3 worm cellular contexts compared by ENCODE assay signal in genomic region chrIII:623754-624153, ce11.
TF ChIP-seq lines count a peak whose summit lies in the region.

No protein-coding gene starts in this region.

TF ChIP-seq in whole organism, L1 larva, 84 proteins besides CTCF, POLR2A, EP300 and RAD21 (continued from another document and continues in another):
- TF ChIP-seq snu-23 (GFP tag; optimal IDR thresholded peaks at IDR 0.05; lab: Kevin White, UChicago) (peak; percentile 95), mep-1 (tag; optimal IDR thresholded peaks at IDR 0.05; lab: Kevin White, UChicago) (peak; percentile 95), unc-86 (tag; optimal IDR thresholded peaks at IDR 0.05; lab: Kevin White, UChicago) (peak; percentile 75), lin-39 (tag; optimal IDR thresholded peaks at IDR 0.05; lab: Kevin White, UChicago) (no peak), fos-1 (tag; optimal IDR thresholded peaks at IDR 0.05; lab: Kevin White, UChicago) (peak; percentile 72), nhr-20 (tag; optimal IDR thresholded peaks at IDR 0.05; lab: Kevin White, UChicago) (peak; percentile 91), snpc-4 (tag; optimal IDR thresholded peaks at IDR 0.05; lab: Kevin White, UChicago) (peak; percentile 65), lin-15B (tag; optimal IDR thresholded peaks at IDR 0.05; lab: Kevin White, UChicago) (peak; percentile 43), grh-1 (GFP tag; IDR thresholded peaks at IDR 0.05; lab: Robert Waterston, UW) (0 out of 2 replicates have a peak, but pooled peaks have one; percentile 16), C34B4.2 (tag; optimal IDR thresholded peaks at IDR 0.05; lab: Kevin White, UChicago) (peak; percentile 74), unc-130 (tag; optimal IDR thresholded peaks at IDR 0.05; lab: Kevin White, UChicago) (peak; percentile 83), tbx-2 (tag; optimal IDR thresholded peaks at IDR 0.05; lab: Kevin White, UChicago) (peak; percentile 82), pag-3 (tag; optimal IDR thresholded peaks at IDR 0.05; lab: Kevin White, UChicago; ENCODE audit: borderline replicate concordance, insufficient read depth) (peak; percentile 86), alr-1 (tag; optimal IDR thresholded peaks at IDR 0.05; lab: Kevin White, UChicago; ENCODE audit: borderline replicate concordance) (no peak), lsy-2 (tag; optimal IDR thresholded peaks at IDR 0.05; lab: Kevin White, UChicago) (peak; percentile 76 to 83), swsn-7 (tag; optimal IDR thresholded peaks at IDR 0.05; lab: Kevin White, UChicago) (peak; percentile 89), aly-2 (tag; optimal IDR thresholded peaks at IDR 0.05; lab: Kevin White, UChicago) (no peak), xbp-1 (tag; optimal IDR thresholded peaks at IDR 0.05; lab: Kevin White, UChicago) (peak; percentile 72), nhr-237 (tag; optimal IDR thresholded peaks at IDR 0.05; lab: Kevin White, UChicago) (peak; percentile 61), C04F5.9 (tag; optimal IDR thresholded peaks at IDR 0.05; lab: Kevin White, UChicago) (no peak), irx-1 (tag; optimal IDR thresholded peaks at IDR 0.05; lab: Kevin White, UChicago) (no peak), F16B12.6 (tag; optimal IDR thresholded peaks at IDR 0.05; lab: Kevin White, UChicago) (no peak), egl-13 (tag; optimal IDR thresholded peaks at IDR 0.05; lab: Kevin White, UChicago) (peak; percentile 72), nhr-90 (tag; optimal IDR thresholded peaks at IDR 0.05; lab: Kevin White, UChicago; ENCODE audit: poor library complexity) (peak; percentile 72), tlp-1 (tag; optimal IDR thresholded peaks at IDR 0.05; lab: Kevin White, UChicago) (no peak), elt-2 (tag; optimal IDR thresholded peaks at IDR 0.05; lab: Kevin White, UChicago) (peak; percentile 81), nhr-85 (tag; lab: Kevin White, UChicago) (peak; percentile 85), nhr-28 (tag; optimal IDR thresholded peaks at IDR 0.05; lab: Kevin White, UChicago) (no peak), nhr-47 (tag; optimal IDR thresholded peaks at IDR 0.05; lab: Kevin White, UChicago) (peak; percentile 83), ces-1 (GFP tag; optimal IDR thresholded peaks at IDR 0.05; lab: Kevin White, UChicago) (no peak), ets-5 (GFP tag; IDR thresholded peaks at IDR 0.05; lab: Robert Waterston, UW) (no peak), dpl-1 (GFP tag; optimal IDR thresholded peaks at IDR 0.05; lab: Kevin White, UChicago) (peak; percentile 32 to 65 (median 51)), pqm-1 (tag; optimal IDR thresholded peaks at IDR 0.05; lab: Kevin White, UChicago) (no peak), sox-4 (tag; optimal IDR thresholded peaks at IDR 0.05; lab: Kevin White, UChicago) (peak; percentile 21), unc-98 (GFP tag; IDR thresholded peaks at IDR 0.05; lab: Robert Waterston, UW) (no peak), rnt-1 (tag; optimal IDR thresholded peaks at IDR 0.05; lab: Kevin White, UChicago) (peak; percentile 85), hlh-4 (tag; optimal IDR thresholded peaks at IDR 0.05; lab: Kevin White, UChicago) (no peak), nhr-11 (tag; optimal IDR thresholded peaks at IDR 0.05; lab: Kevin White, UChicago) (no peak), unc-30 (tag; optimal IDR thresholded peaks at IDR 0.05; lab: Kevin White, UChicago) (no peak), hlh-17 (GFP tag; optimal IDR thresholded peaks at IDR 0.05; lab: Kevin White, UChicago; ENCODE audit: borderline replicate concordance) (no peak), aha-1 (tag; optimal IDR thresholded peaks at IDR 0.05; lab: Kevin White, UChicago) (no peak), vab-15 (tag; optimal IDR thresholded peaks at IDR 0.05; lab: Kevin White, UChicago) (peak; percentile 34), zag-1 (tag; optimal IDR thresholded peaks at IDR 0.05; lab: Kevin White, UChicago) (no peak), zip-4 (GFP tag; optimal IDR thresholded peaks at IDR 0.05; lab: Kevin White, UChicago) (no peak)

TF ChIP-seq in whole organism, L3 larva, 47 proteins besides CTCF, POLR2A, EP300 and RAD21 (continued from another document):
- peak; percentile 34 for TF ChIP-seq R02D3.7 (tag; optimal IDR thresholded peaks at IDR 0.05; lab: Kevin White, UChicago)
- no peak for TF ChIP-seq nhr-76 (tag; optimal IDR thresholded peaks at IDR 0.05; lab: Kevin White, UChicago)
- no peak for TF ChIP-seq ceh-82 (tag; optimal IDR thresholded peaks at IDR 0.05; lab: Kevin White, UChicago)
- no peak for TF ChIP-seq nhr-11 (tag; optimal IDR thresholded peaks at IDR 0.05; lab: Kevin White, UChicago)
- peak; percentile 88 for TF ChIP-seq nhr-25 (tag; optimal IDR thresholded peaks at IDR 0.05; lab: Kevin White, UChicago)
- no peak for TF ChIP-seq sea-2 (GFP tag; optimal IDR thresholded peaks at IDR 0.05; lab: Kevin White, UChicago)
- TF ChIP-seq ama-1 (optimal IDR thresholded peaks at IDR 0.05; lab: Kevin White, UChicago) = no peak
- TF ChIP-seq unc-62 (GFP tag; optimal IDR thresholded peaks at IDR 0.05; lab: Kevin White, UChicago) = peak; percentile 82
- peak; percentile 97 for TF ChIP-seq pqm-1 (tag; optimal IDR thresholded peaks at IDR 0.05; lab: Kevin White, UChicago)
- peak; percentile 39 for TF ChIP-seq egl-27 (tag; optimal IDR thresholded peaks at IDR 0.05; lab: Kevin White, UChicago)
- TF ChIP-seq skn-1 (tag; optimal IDR thresholded peaks at IDR 0.05; lab: Kevin White, UChicago) = peak; percentile 57
- peak; percentile 67 for TF ChIP-seq elt-1 (tag; optimal IDR thresholded peaks at IDR 0.05; lab: Kevin White, UChicago)
- TF ChIP-seq lsy-12 (tag; optimal IDR thresholded peaks at IDR 0.05; lab: Kevin White, UChicago) = no peak
- TF ChIP-seq ceh-28 (tag; optimal IDR thresholded peaks at IDR 0.05; lab: Kevin White, UChicago) = peak; percentile 50
- TF ChIP-seq nhr-28 (tag; optimal IDR thresholded peaks at IDR 0.05; lab: Kevin White, UChicago) = no peak
- no peak for TF ChIP-seq fkh-2 (tag; optimal IDR thresholded peaks at IDR 0.05; lab: Kevin White, UChicago)
- peak; percentile 91 for TF ChIP-seq snpc-4 (tag; optimal IDR thresholded peaks at IDR 0.05; lab: Kevin White, UChicago)
- peak; percentile 80 for TF ChIP-seq mdl-1 (tag; optimal IDR thresholded peaks at IDR 0.05; lab: Kevin White, UChicago)
- TF ChIP-seq nhr-237 (tag; optimal IDR thresholded peaks at IDR 0.05; lab: Kevin White, UChicago) = no peak
- TF ChIP-seq elt-3 (tag; optimal IDR thresholded peaks at IDR 0.05; lab: Kevin White, UChicago) = peak in 1 of 3 experiments; percentile 28
- peak; percentile 96 for TF ChIP-seq pha-4 (tag; optimal IDR thresholded peaks at IDR 0.05; lab: Kevin White, UChicago)
- no peak for TF ChIP-seq fos-1 (tag; optimal IDR thresholded peaks at IDR 0.05; lab: Kevin White, UChicago)
- TF ChIP-seq lin-15B (tag; optimal IDR thresholded peaks at IDR 0.05; lab: Kevin White, UChicago) = peak; percentile 76
- TF ChIP-seq zag-1 (tag; optimal IDR thresholded peaks at IDR 0.05; lab: Kevin White, UChicago) = peak; percentile 36
- no peak for TF ChIP-seq nhr-12 (tag; optimal IDR thresholded peaks at IDR 0.05; lab: Kevin White, UChicago)
- no peak for TF ChIP-seq ZK546.5 (tag; optimal IDR thresholded peaks at IDR 0.05; lab: Kevin White, UChicago)
- TF ChIP-seq elt-2 (tag; optimal IDR thresholded peaks at IDR 0.05; lab: Kevin White, UChicago) = peak; percentile 97
- no peak for TF ChIP-seq unc-39 (tag; optimal IDR thresholded peaks at IDR 0.05; lab: Kevin White, UChicago)

TF ChIP-seq in whole organism, young adult, 124 proteins besides CTCF, POLR2A, EP300 and RAD21 (continued from another document):
- TF ChIP-seq egrh-3 (GFP tag; IDR thresholded peaks at IDR 0.05; lab: Robert Waterston, UW) (no peak), Y79H2A.3 (GFP tag; conservative IDR thresholded peaks at IDR 0.05; lab: Robert Waterston, UW) (no peak), rpc-1 (optimal IDR thresholded peaks at IDR 0.05; lab: Kevin White, UChicago) (no peak), rpc-1 (tag; optimal IDR thresholded peaks at IDR 0.05; lab: Kevin White, UChicago) (no peak), F23B12.7 (tag; optimal IDR thresholded peaks at IDR 0.05; lab: Kevin White, UChicago; ENCODE audit: insufficient read depth) (peak; percentile 9), ztf-3 (GFP tag; optimal IDR thresholded peaks at IDR 0.05; lab: Kevin White, UChicago) (no peak), F49E8.2 (tag; optimal IDR thresholded peaks at IDR 0.05; lab: Kevin White, UChicago; ENCODE audit: insufficient read depth) (no peak), snpc-1.3 (tag; optimal IDR thresholded peaks at IDR 0.05; lab: Kevin White, UChicago; ENCODE audit: insufficient read depth) (no peak), madf-6 (GFP tag; IDR thresholded peaks at IDR 0.05; lab: Robert Waterston, UW) (no peak), lag-1 (GFP tag; IDR thresholded peaks at IDR 0.05; lab: Robert Waterston, UW) (no peak), Y53G8AR.9 (GFP tag; conservative IDR thresholded peaks at IDR 0.05; lab: Robert Waterston, UW) (peak; percentile 53; the same call in 1 of the 2 replicates), B0336.3 (GFP tag; IDR thresholded peaks at IDR 0.05; lab: Robert Waterston, UW) (peak; percentile 80), unc-62 (GFP tag; optimal IDR thresholded peaks at IDR 0.05; lab: Kevin White, UChicago) (peak; percentile 57), nhr-80 (tag; optimal IDR thresholded peaks at IDR 0.05; lab: Kevin White, UChicago) (peak; percentile 99), pha-4 (tag; optimal IDR thresholded peaks at IDR 0.05; lab: Kevin White, UChicago) (peak; percentile 90), zim-3 (tag; optimal IDR thresholded peaks at IDR 0.05; lab: Kevin White, UChicago) (no peak), F52B5.7 (tag; optimal IDR thresholded peaks at IDR 0.05; lab: Kevin White, UChicago) (no peak), dox-1 (GFP tag; IDR thresholded peaks at IDR 0.05; lab: Robert Waterston, UW) (peak; percentile 86), aptf-3 (GFP tag; IDR thresholded peaks at IDR 0.05; lab: Robert Waterston, UW) (no peak), lin-35 (GFP tag; optimal IDR thresholded peaks at IDR 0.05; lab: Kevin White, UChicago) (peak in 1 of 3 experiments; percentile 18), dpff-1 (tag; optimal IDR thresholded peaks at IDR 0.05; lab: Kevin White, UChicago) (no peak), snpc-4 (GFP tag; optimal IDR thresholded peaks at IDR 0.05; lab: Kevin White, UChicago) (no peak), snpc-4 (tag; optimal IDR thresholded peaks at IDR 0.05; lab: Kevin White, UChicago) (peak; percentile 56 to 78 (median 67)), F57A8.1 (GFP tag; optimal IDR thresholded peaks at IDR 0.05; lab: Kevin White, UChicago) (no peak), lin-26 (GFP tag; IDR thresholded peaks at IDR 0.05; lab: Robert Waterston, UW) (peak; percentile 59; the same call in 1 of the 2 replicates), gei-17 (GFP tag; optimal IDR thresholded peaks at IDR 0.05; lab: Kevin White, UChicago) (peak; percentile 42), somi-1 (GFP tag; optimal IDR thresholded peaks at IDR 0.05; lab: Kevin White, UChicago) (peak; percentile 79), lin-40 (tag; optimal IDR thresholded peaks at IDR 0.05; lab: Kevin White, UChicago) (peak; percentile 84), ZK185.1 (tag; optimal IDR thresholded peaks at IDR 0.05; lab: Kevin White, UChicago; ENCODE audit: poor library complexity, severe bottlenecking) (no peak), mcd-1 (GFP tag; IDR thresholded peaks at IDR 0.05; lab: Robert Waterston, UW) (peak; percentile 70), rcor-1 (GFP tag; IDR thresholded peaks at IDR 0.05; lab: Robert Waterston, UW) (peak; percentile 78), repo-1 (tag; optimal IDR thresholded peaks at IDR 0.05; lab: Kevin White, UChicago) (peak; percentile 25), lin-54 (GFP tag; optimal IDR thresholded peaks at IDR 0.05; lab: Kevin White, UChicago) (peak; percentile 53), C17E4.6 (GFP tag; IDR thresholded peaks at IDR 0.05; lab: Robert Waterston, UW) (no peak), hmg-1.2 (GFP tag; IDR thresholded peaks at IDR 0.05; lab: Robert Waterston, UW) (peak; percentile 83), ztf-25 (GFP tag; IDR thresholded peaks at IDR 0.05; lab: Robert Waterston, UW) (no peak), bed-2 (GFP tag; IDR thresholded peaks at IDR 0.05; lab: Robert Waterston, UW) (no peak), lsy-27 (tag; optimal IDR thresholded peaks at IDR 0.05; lab: Kevin White, UChicago; ENCODE audit: borderline replicate concordance, insufficient read depth) (no peak), hlh-26 (GFP tag; conservative IDR thresholded peaks at IDR 0.05; lab: Robert Waterston, UW) (no peak), K11D2.4 (GFP tag; IDR thresholded peaks at IDR 0.05; lab: Robert Waterston, UW) (peak; percentile 77; the same call in 1 of the 2 replicates), F57C9.4 (tag; optimal IDR thresholded peaks at IDR 0.05; lab: Kevin White, UChicago) (no peak), let-607 (tag; optimal IDR thresholded peaks at IDR 0.05; lab: Kevin White, UChicago) (peak; percentile 70 to 76), egl-44 (GFP tag; IDR thresholded peaks at IDR 0.05; lab: Robert Waterston, UW) (0 out of 2 replicates have a peak, but pooled peaks have one; percentile 72), K12H6.12 (tag; optimal IDR thresholded peaks at IDR 0.05; lab: Kevin White, UChicago) (peak; percentile 89), F22D6.2 (tag; optimal IDR thresholded peaks at IDR 0.05; lab: Kevin White, UChicago) (peak; percentile 20), die-1 (tag; optimal IDR thresholded peaks at IDR 0.05; lab: Kevin White, UChicago) (no peak), zfh-2 (GFP tag; conservative IDR thresholded peaks at IDR 0.05; lab: Robert Waterston, UW) (peak; percentile 97), dpl-1 (GFP tag; optimal IDR thresholded peaks at IDR 0.05; lab: Kevin White, UChicago) (no peak), sptf-2 (GFP tag; optimal IDR thresholded peaks at IDR 0.05; lab: Kevin White, UChicago) (no peak), let-526 (GFP tag; IDR thresholded peaks at IDR 0.05; lab: Robert Waterston, UW) (no peak), chd-7 (tag; optimal IDR thresholded peaks at IDR 0.05; lab: Kevin White, UChicago) (peak; percentile 73), nfya-1 (tag; optimal IDR thresholded peaks at IDR 0.05; lab: Kevin White, UChicago; ENCODE audit: borderline replicate concordance, insufficient read depth) (no peak), rec-8 (tag; optimal IDR thresholded peaks at IDR 0.05; lab: Kevin White, UChicago) (no peak), ccch-3 (GFP tag; optimal IDR thresholded peaks at IDR 0.05; lab: Kevin White, UChicago) (no peak), B0261.1 (tag; optimal IDR thresholded peaks at IDR 0.05; lab: Kevin White, UChicago) (no peak), hsf-1 (GFP tag; IDR thresholded peaks at IDR 0.05; lab: Robert Waterston, UW) (no peak), sea-2 (GFP tag; IDR thresholded peaks at IDR 0.05; lab: Robert Waterston, UW) (no peak), mxl-1 (tag; optimal IDR thresholded peaks at IDR 0.05; lab: Kevin White, UChicago) (no peak), snpc-3.4 (tag; optimal IDR thresholded peaks at IDR 0.05; lab: Kevin White, UChicago) (no peak), attf-6 (GFP tag; IDR thresholded peaks at IDR 0.05; lab: Robert Waterston, UW) (no peak), hmg-20 (GFP tag; IDR thresholded peaks at IDR 0.05; lab: Robert Waterston, UW) (peak; percentile 52; the same call in 1 of the 2 replicates), ekl-4 (GFP tag; IDR thresholded peaks at IDR 0.05; lab: Robert Waterston, UW) (peak; percentile 60), ceh-79 (tag; optimal IDR thresholded peaks at IDR 0.05; lab: Kevin White, UChicago) (no peak)
